Worm (Caenorhabditis elegans) whole organism, L4 larva: ENCODE data around the gene C04A2.15.
A peak's percentile ranks its signal among the peaks of the same experiment; 100 is the strongest.

Source experiments
- D1046.2 ChIP-seq: fragments of 200-800 bp; sonication (Bioruptor generic); IDR thresholded peaks from 2 replicates; pipeline ENCODE4 v1.3.6; 2022; ENCODE audit warnings: missing genetic modification characterization, missing compliant biosample characterization
- F26F4.8 ChIP-seq: fragments of 200-800 bp; sonication (Bioruptor generic); conservative IDR thresholded peaks from 2 replicates; pipeline ENCODE4 v1.3.6; 2022; ENCODE audit warnings: missing genetic modification characterization, missing compliant biosample characterization
- Y105C5A.15 ChIP-seq: fragments of 200-800 bp; sonication (Bioruptor generic); IDR thresholded peaks from 2 replicates; pipeline ENCODE4 v1.3.6; 2022; ENCODE audit warnings: missing genetic modification characterization, missing compliant biosample characterization
- aha-1 ChIP-seq: fragments of 150-350 bp; peaks from one replicate; lab custom pipeline; 2014; ENCODE audit warnings: missing biosample characterization, missing genetic modification characterization
- arid-1 ChIP-seq: fragments of 200-800 bp; sonication (Bioruptor generic); conservative IDR thresholded peaks from 2 replicates; pipeline ENCODE4 v1.3.6; 2022; ENCODE audit warnings: missing genetic modification reagents, missing genetic modification characterization, missing compliant biosample characterization
- ceh-20 ChIP-seq: fragments of 200-800 bp; sonication (Bioruptor generic); IDR thresholded peaks from 2 replicates; pipeline ENCODE4 v1.3.6; 2022; ENCODE audit warnings: missing genetic modification reagents, missing genetic modification characterization, missing compliant biosample characterization
- ceh-82 ChIP-seq: sonication (generic microtip); optimal IDR thresholded peaks from 2 replicates; lab custom pipeline; 2017; ENCODE audit warnings: missing biosample characterization, missing genetic modification characterization
- ctbp-1 ChIP-seq: fragments of 200-800 bp; sonication (Bioruptor generic); IDR thresholded peaks from 2 replicates; pipeline ENCODE4 v1.3.6; 2022; ENCODE audit warnings: missing genetic modification reagents, missing genetic modification characterization, missing compliant biosample characterization
- daf-16 ChIP-seq, 3 experiments: sonication (generic microtip); optimal IDR thresholded peaks; 2 replicates each; lab custom pipeline; 2016 to 2017; ENCODE audit warnings: missing genetic modification characterization in 3 of 3, missing genetic modification reagents in 3 of 3, mild to moderate bottlenecking in 2 of 3, missing compliant biosample characterization in 2 of 3, missing biosample characterization in 1 of 3, moderate library complexity in 1 of 3
- dpl-1 ChIP-seq: fragments of 150-350 bp; optimal IDR thresholded peaks from 2 replicates; lab custom pipeline; 2014; ENCODE audit warnings: missing biosample characterization, missing genetic modification reagents, missing genetic modification characterization
- lin-1 ChIP-seq: fragments of 200-800 bp; sonication (Bioruptor generic); IDR thresholded peaks from 2 replicates; pipeline ENCODE4 v1.3.6; 2022; ENCODE audit warnings: missing genetic modification reagents, missing genetic modification characterization, missing compliant biosample characterization
- lin-29 ChIP-seq: fragments of 200-800 bp; sonication (Bioruptor generic); IDR thresholded peaks from 2 replicates; pipeline ENCODE4 v1.3.6; 2022; ENCODE audit warnings: missing genetic modification reagents, missing genetic modification characterization, missing compliant biosample characterization
- lsy-2 ChIP-seq, 2 experiments: fragments of 150-350 bp in 1 of 2; sonication (generic microtip) in 1 of 2; optimal IDR thresholded peaks; 2 replicates each; lab custom pipeline; 2014 to 2017; ENCODE audit warnings: missing biosample characterization in 2 of 2, missing genetic modification characterization in 2 of 2
- nhr-237 ChIP-seq: sonication (generic microtip); optimal IDR thresholded peaks from 2 replicates; lab custom pipeline; 2017; ENCODE audit warnings: missing biosample characterization, missing genetic modification characterization
- nhr-25 ChIP-seq: sonication (generic microtip); optimal IDR thresholded peaks from 2 replicates; lab custom pipeline; 2017; ENCODE audit warnings: missing genetic modification characterization, mild to moderate bottlenecking, missing compliant biosample characterization, antibody characterized with exemption, moderate library complexity, borderline replicate concordance; ENCODE audit not compliant: insufficient read depth
- nhr-6 ChIP-seq: fragments of 150-350 bp; optimal IDR thresholded peaks from 2 replicates; lab custom pipeline; 2014; ENCODE audit warnings: missing biosample characterization, missing genetic modification characterization
- nhr-77 ChIP-seq: fragments of 150-350 bp; optimal IDR thresholded peaks from 2 replicates; lab custom pipeline; 2014; ENCODE audit warnings: missing biosample characterization, missing genetic modification characterization
- php-3 ChIP-seq: fragments of 200-800 bp; sonication (Bioruptor generic); IDR thresholded peaks from 2 replicates; pipeline ENCODE4 v1.3.6; 2022; ENCODE audit warnings: missing genetic modification reagents, missing genetic modification characterization, missing compliant biosample characterization
- spr-1 ChIP-seq: sonication (generic microtip); optimal IDR thresholded peaks from 2 replicates; lab custom pipeline; 2016; ENCODE audit warnings: mild to moderate bottlenecking, missing genetic modification characterization, missing compliant biosample characterization
- unc-62 ChIP-seq, 3 experiments: fragments of 150-350 bp in 1 of 3; sonication (generic microtip); optimal IDR thresholded peaks in 2 of 3; peaks in 1 of 3; 1 replicate in 1 of 3; 2 replicates in 2 of 3; lab custom pipeline; 2014 to 2017; ENCODE audit warnings: missing biosample characterization in 3 of 3, missing genetic modification characterization in 3 of 3, missing genetic modification reagents in 3 of 3, missing genotype in 1 of 3

The C04A2.15 gene

DNA sequence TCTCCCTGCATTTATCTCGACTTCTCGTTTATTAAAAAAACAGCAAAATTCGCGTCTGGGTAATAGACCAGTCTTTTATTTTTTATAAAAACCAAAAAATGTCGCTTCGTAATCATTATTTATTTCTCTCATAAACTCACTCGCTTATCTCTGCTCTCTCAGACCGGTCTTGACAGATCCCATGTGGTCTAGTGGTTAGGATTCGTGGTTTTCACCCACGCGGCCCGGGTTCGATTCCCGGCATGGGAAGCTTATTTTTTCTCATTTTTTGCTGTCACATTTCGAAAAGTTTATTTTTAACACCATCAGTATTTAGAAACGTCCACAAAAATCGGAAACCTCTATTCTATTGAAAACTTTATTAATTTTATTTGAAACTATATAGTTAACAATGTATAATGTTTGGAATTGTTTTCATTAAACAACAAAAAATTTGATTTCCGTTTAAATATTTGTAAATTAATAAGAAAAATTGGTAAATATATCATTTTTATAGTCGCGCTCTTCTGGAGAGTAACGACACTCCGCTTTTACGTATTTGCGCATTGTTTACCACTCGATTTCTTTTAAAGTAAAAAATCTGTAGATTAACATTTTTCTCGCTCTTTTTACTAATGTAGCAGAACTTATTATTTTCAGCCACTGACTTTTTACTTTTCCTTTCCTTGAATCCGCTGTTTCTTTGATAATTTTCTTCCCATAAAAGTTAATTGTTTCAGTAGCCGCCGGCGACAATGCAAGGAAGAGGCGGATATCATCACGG is 46.2 kb downstream of the C04A2.15 start, which contains the start of gene hrpl-1 (continued):
- TF ChIP-seq lin-1 (0 out of 2 replicates have a peak, but pooled peaks have one; percentile 22), php-3 (GFP tag; lab: Robert Waterston, UW) (0 out of 2 replicates have a peak, but pooled peaks have one; percentile 10), F26F4.8 (GFP tag; lab: Robert Waterston, UW) (no peak), ctbp-1 (GFP tag; lab: Robert Waterston, UW) (peak; percentile 61), aha-1 (peak; percentile 41), arid-1 (GFP tag; lab: Robert Waterston, UW) (0 out of 2 replicates have a peak, but pooled peaks have one; percentile 26), D1046.2 (GFP tag; lab: Robert Waterston, UW) (0 out of 2 replicates have a peak, but pooled peaks have one; percentile 16), ceh-20 (GFP tag; lab: Robert Waterston, UW) (peak; percentile 11; the same call in 1 of the 2 replicates), spr-1 (tag; lab: Kevin White, UChicago) (no peak)

DNA sequence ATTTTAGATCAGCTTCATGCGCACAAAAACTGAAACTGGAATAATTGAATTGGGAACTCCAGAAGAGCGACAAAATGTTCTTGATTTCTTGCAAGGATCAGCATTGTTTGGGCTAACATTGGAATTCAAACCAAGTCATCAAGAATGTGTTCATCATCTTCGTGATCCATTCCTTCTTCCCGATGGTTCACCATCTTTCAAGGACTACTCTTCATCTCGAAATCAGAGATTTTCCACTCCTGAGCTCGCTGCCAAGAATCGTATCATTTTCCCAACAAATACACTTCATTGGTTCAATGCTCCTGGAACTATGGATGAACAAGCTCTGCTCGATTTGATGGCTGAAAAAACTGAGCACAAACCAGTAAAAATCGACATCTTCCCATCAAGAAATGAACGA is 48.7 kb downstream of the C04A2.15 start:
- TF ChIP-seq aha-1 (peak; percentile 82), unc-62 (GFP tag; optimal IDR thresholded peaks at IDR 0.05 in 1 of 2; lab: Kevin White, UChicago) (peak in 1 of 2 experiments; percentile 84), unc-62 (tag; optimal IDR thresholded peaks at IDR 0.05; lab: Kevin White, UChicago) (no peak), nhr-77 (tag; lab: Kevin White, UChicago) (no peak), nhr-6 (tag; lab: Kevin White, UChicago) (no peak), lin-29 (GFP tag; lab: Robert Waterston, UW) (no peak)

DNA sequence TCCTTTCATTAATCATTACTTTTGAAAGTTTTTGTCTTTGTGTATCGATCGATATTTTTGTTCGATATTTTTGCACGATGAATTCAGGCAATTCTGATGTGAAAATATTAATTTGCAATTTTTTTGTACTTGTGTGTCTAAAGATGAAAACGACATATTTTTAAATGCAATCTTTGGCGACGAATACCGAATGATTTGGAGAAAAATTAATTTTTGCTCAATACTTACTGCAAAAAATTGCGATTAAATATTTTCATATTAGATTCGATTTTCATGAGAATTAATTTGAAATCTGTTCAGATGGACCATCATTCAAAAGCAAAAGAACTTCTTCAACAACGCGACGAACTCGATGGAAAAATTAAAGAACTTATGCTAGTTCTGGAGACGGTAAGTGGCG is 49.8 kb downstream of the C04A2.15 start, which contains the start of gene psmd-9:
Gene psmd-9 (plus strand): TSS at position 301 of the 400 bp plus-strand sequence.
- TF ChIP-seq nhr-25 (no peak), ceh-82 (tag; lab: Kevin White, UChicago) (no peak), lsy-2 (tag; optimal IDR thresholded peaks at IDR 0.05; lab: Kevin White, UChicago) (no peak), Y105C5A.15 (GFP tag; lab: Robert Waterston, UW) (no peak), daf-16 (GFP tag; optimal IDR thresholded peaks at IDR 0.05; lab: Kevin White, UChicago) (no peak), daf-16 (tag; optimal IDR thresholded peaks at IDR 0.05; lab: Kevin White, UChicago) (no peak), dpl-1 (GFP tag; lab: Kevin White, UChicago) (no peak), nhr-237 (tag; lab: Kevin White, UChicago) (no peak)
- TF ChIP-seq, all 104 proteins: peak for 0
